Fruit fly (Drosophila melanogaster): Measurements from ENCODE around the gene CG4045.

CG4045 gene

dm6 chrX:2083678-2084162 lies 8.0 kb upstream of the CG4045 start (continued):
- peak; percentile 75 for TF ChIP-seq CG8388 (GFP tag; optimal IDR thresholded peaks at IDR 0.05)
- peak; percentile 67 for TF ChIP-seq CG5245 (GFP tag; optimal IDR thresholded peaks at IDR 0.05)
- TF ChIP-seq gce (GFP tag; IDR thresholded peaks at IDR 0.05), result peak; percentile 70; the same call in 2 of the 3 replicates
- no peak for TF ChIP-seq Dp (GFP tag; optimal IDR thresholded peaks at IDR 0.05)
- peak; percentile 44 for TF ChIP-seq Sry-δ (GFP tag; optimal IDR thresholded peaks at IDR 0.05)
- TF ChIP-seq Myb (GFP tag; optimal IDR thresholded peaks at IDR 0.05), result peak; percentile 68
- TF ChIP-seq Elba2 (GFP tag; optimal IDR thresholded peaks at IDR 0.05), result no peak
- peak; percentile 53; the same call in 1 of the 2 replicates for TF ChIP-seq gt (GFP tag; IDR thresholded peaks at IDR 0.05)
- no peak for TF ChIP-seq CG17568 (GFP tag; optimal IDR thresholded peaks at IDR 0.05)
- TF ChIP-seq CG10654 (GFP tag; optimal IDR thresholded peaks at IDR 0.05), result peak; percentile 63
- TF ChIP-seq CG1529 (GFP tag; optimal IDR thresholded peaks at IDR 0.05), result peak; percentile 85
- peak; percentile 63 for TF ChIP-seq klu (GFP tag; IDR thresholded peaks at IDR 0.05)
- peak; percentile 45 for TF ChIP-seq Dek (tag; optimal IDR thresholded peaks at IDR 0.05)
- TF ChIP-seq CG10959 (GFP tag; IDR thresholded peaks at IDR 0.05), result peak; percentile 78
- peak; percentile 85 for TF ChIP-seq HLH3B (GFP tag; IDR thresholded peaks at IDR 0.05)
- TF ChIP-seq pnt (GFP tag; optimal IDR thresholded peaks at IDR 0.05), result peak; percentile 80
- peak; percentile 68 for TF ChIP-seq CG4424 (GFP tag; optimal IDR thresholded peaks at IDR 0.05)
- peak; percentile 67 for TF ChIP-seq CG14710 (tag; optimal IDR thresholded peaks at IDR 0.05)
- TF ChIP-seq luna (GFP tag; optimal IDR thresholded peaks at IDR 0.05), result no peak
- TF ChIP-seq CG6272 (GFP tag; IDR thresholded peaks at IDR 0.05), result peak; percentile 68
- peak; percentile 77 for TF ChIP-seq NK7.1 (GFP tag; optimal IDR thresholded peaks at IDR 0.05)
- peak; percentile 84 for TF ChIP-seq ATbp (GFP tag; optimal IDR thresholded peaks at IDR 0.05)
- TF ChIP-seq CG8290 (GFP tag; optimal IDR thresholded peaks at IDR 0.05), result no peak
- TF ChIP-seq CG8290 (tag; optimal IDR thresholded peaks at IDR 0.05), result peak; percentile 11 to 96
- TF ChIP-seq MBD-R2 (GFP tag; IDR thresholded peaks at IDR 0.05), result peak; percentile 41; the same call in 1 of the 2 replicates
- TF ChIP-seq D19B (GFP tag; optimal IDR thresholded peaks at IDR 0.05), result peak; percentile 97
- peak; percentile 86 for TF ChIP-seq CG8924 (tag; optimal IDR thresholded peaks at IDR 0.05)
- TF ChIP-seq ewg (GFP tag; optimal IDR thresholded peaks at IDR 0.05), result peak; percentile 59
- TF ChIP-seq CG32532 (GFP tag; IDR thresholded peaks at IDR 0.05), result peak; percentile 80
- TF ChIP-seq croc (GFP tag; conservative IDR thresholded peaks at IDR 0.05), result peak; percentile 70
- TF ChIP-seq phol (tag; optimal IDR thresholded peaks at IDR 0.05), result peak; percentile 69
- TF ChIP-seq CG10209 (GFP tag; optimal IDR thresholded peaks at IDR 0.05), result peak; percentile 69
- TF ChIP-seq CG12769 (tag; optimal IDR thresholded peaks at IDR 0.05), result peak; percentile 92
- TF ChIP-seq CG14014 (GFP tag; IDR thresholded peaks at IDR 0.05), result peak; percentile 71; the same call in 1 of the 2 replicates
- TF ChIP-seq CG11085 (GFP tag; IDR thresholded peaks at IDR 0.05), result peak; percentile 50; the same call in 1 of the 2 replicates
- TF ChIP-seq fru (optimal IDR thresholded peaks at IDR 0.05), result no peak
- TF ChIP-seq Hr51 (GFP tag; optimal IDR thresholded peaks at IDR 0.05), result peak; percentile 80 to 86
- TF ChIP-seq CG3065 (GFP tag; optimal IDR thresholded peaks at IDR 0.05), result peak; percentile 62
- TF ChIP-seq ranshi (GFP tag; IDR thresholded peaks at IDR 0.05), result peak; percentile 86
- peak; percentile 62 for TF ChIP-seq NFAT (GFP tag; IDR thresholded peaks at IDR 0.05)
- TF ChIP-seq fd3F (GFP tag; optimal IDR thresholded peaks at IDR 0.05), result peak; percentile 53
- TF ChIP-seq CG11093 (GFP tag; IDR thresholded peaks at IDR 0.05), result peak; percentile 74
- peak; percentile 96 for TF ChIP-seq sens (GFP tag)
- TF ChIP-seq bowl (GFP tag; IDR thresholded peaks at IDR 0.05), result peak; percentile 64
- peak; percentile 53 for TF ChIP-seq sd (tag; optimal IDR thresholded peaks at IDR 0.05)
- TF ChIP-seq Ets65A (GFP tag), result peak; percentile 97
- TF ChIP-seq CG15073 (GFP tag; optimal IDR thresholded peaks at IDR 0.05), result peak; percentile 37
- peak; percentile 76 to 96 for TF ChIP-seq Pdp1 (GFP tag; optimal IDR thresholded peaks at IDR 0.05)
- TF ChIP-seq CG32767 (GFP tag; IDR thresholded peaks at IDR 0.05), result peak; percentile 78
- peak; percentile 43 for TF ChIP-seq Spps (tag; optimal IDR thresholded peaks at IDR 0.05)
- peak; percentile 92 for TF ChIP-seq yki (optimal IDR thresholded peaks at IDR 0.05)
- peak; percentile 82 for TF ChIP-seq CG17359 (tag; optimal IDR thresholded peaks at IDR 0.05)

Measured in whole organism, embryonic.